Worm (Caenorhabditis elegans) whole organism, mixed stage, embryonic: ENCODE results near the gene T21B6.3.

Experiments
- M03D4.4 ChIP-seq: sonication (generic microtip); optimal IDR thresholded peaks from 2 replicates; lab custom pipeline; 2017; ENCODE audit warnings: mild to moderate bottlenecking, missing genetic modification characterization, missing compliant biosample characterization
- bed-3 ChIP-seq: fragments of 200-800 bp; sonication (Bioruptor generic); optimal IDR thresholded peaks from 3 replicates; lab custom pipeline; 2018; ENCODE audit warnings: mild to moderate bottlenecking, missing genetic modification characterization, moderate library complexity, missing compliant biosample characterization
- blmp-1 ChIP-seq: fragments of 150-350 bp; optimal IDR thresholded peaks from 2 replicates; lab custom pipeline; 2014; ENCODE audit warnings: missing biosample characterization, missing genetic modification characterization
- ceh-39 ChIP-seq: fragments of 150-350 bp; optimal IDR thresholded peaks from 2 replicates; lab custom pipeline; 2014; ENCODE audit warnings: missing biosample characterization, missing genetic modification characterization
- ceh-43 ChIP-seq: fragments of 200-800 bp; sonication (Bioruptor generic); optimal IDR thresholded peaks from 2 replicates; lab custom pipeline; 2018; ENCODE audit warnings: mild to moderate bottlenecking, missing genetic modification characterization, moderate library complexity, missing compliant biosample characterization
- ceh-83 ChIP-seq: fragments of 200-800 bp; sonication (Bioruptor generic); optimal IDR thresholded peaks from 2 replicates; lab custom pipeline; 2018; ENCODE audit warnings: mild to moderate bottlenecking, missing genetic modification characterization, missing compliant biosample characterization
- ces-1 ChIP-seq: fragments of 150-350 bp; optimal IDR thresholded peaks from 2 replicates; lab custom pipeline; 2014; ENCODE audit warnings: missing biosample characterization, missing genetic modification reagents, missing genetic modification characterization
- cnd-1 ChIP-seq: fragments of 200-800 bp; sonication (Bioruptor generic); optimal IDR thresholded peaks from 2 replicates; lab custom pipeline; 2018; ENCODE audit warnings: mild to moderate bottlenecking, missing genetic modification characterization, missing compliant biosample characterization
- drap-1 ChIP-seq: fragments of 200-800 bp; sonication (Bioruptor generic); optimal IDR thresholded peaks from 3 replicates; lab custom pipeline; 2018; ENCODE audit warnings: mild to moderate bottlenecking, missing genetic modification characterization, missing compliant biosample characterization
- elt-1 ChIP-seq: sonication (generic microtip); optimal IDR thresholded peaks from 2 replicates; lab custom pipeline; 2017; ENCODE audit warnings: missing genetic modification characterization, mild to moderate bottlenecking, missing compliant biosample characterization, antibody characterized with exemption, moderate library complexity, borderline replicate concordance; ENCODE audit not compliant: insufficient read depth
- flh-1 ChIP-seq: fragments of 200-800 bp; sonication (Bioruptor generic); optimal IDR thresholded peaks from 2 replicates; lab custom pipeline; 2018; ENCODE audit warnings: mild to moderate bottlenecking, missing genetic modification characterization, moderate library complexity, missing compliant biosample characterization
- ham-2 ChIP-seq: fragments of 200-800 bp; sonication (Bioruptor generic); optimal IDR thresholded peaks from 2 replicates; lab custom pipeline; 2018; ENCODE audit warnings: mild to moderate bottlenecking, missing genetic modification characterization, missing compliant biosample characterization
- hlh-1 ChIP-seq: fragments of 150-350 bp; optimal IDR thresholded peaks from 2 replicates; lab custom pipeline; 2014; ENCODE audit warnings: missing biosample characterization, missing genetic modification reagents, missing genetic modification characterization
- lin-13 ChIP-seq: fragments of 150-350 bp; optimal IDR thresholded peaks from 2 replicates; lab custom pipeline; 2014; ENCODE audit warnings: missing biosample characterization, missing genetic modification characterization
- lin-32 ChIP-seq: fragments of 200-800 bp; sonication (Bioruptor generic); optimal IDR thresholded peaks from 2 replicates; lab custom pipeline; 2018; ENCODE audit warnings: mild to moderate bottlenecking, missing genetic modification characterization, missing compliant biosample characterization
- lsy-2 ChIP-seq: fragments of 150-350 bp; optimal IDR thresholded peaks from 2 replicates; lab custom pipeline; 2014; ENCODE audit warnings: missing biosample characterization, missing genetic modification characterization
- mab-5 ChIP-seq: fragments of 150-350 bp; optimal IDR thresholded peaks from 2 replicates; lab custom pipeline; 2014; ENCODE audit warnings: missing biosample characterization, missing genetic modification characterization
- mep-1 ChIP-seq: fragments of 150-350 bp; optimal IDR thresholded peaks from 2 replicates; lab custom pipeline; 2017; ENCODE audit warnings: missing biosample characterization, missing genetic modification reagents, missing genetic modification characterization, inconsistent platforms
- mls-2 ChIP-seq: sonication (generic microtip); optimal IDR thresholded peaks from 2 replicates; lab custom pipeline; 2016; ENCODE audit warnings: mild to moderate bottlenecking, missing genetic modification characterization, moderate library complexity, missing compliant biosample characterization
- nhr-12 ChIP-seq: fragments of 150-350 bp; optimal IDR thresholded peaks from 2 replicates; lab custom pipeline; 2014; ENCODE audit warnings: missing biosample characterization, missing genetic modification characterization
- nhr-2 ChIP-seq: fragments of 150-350 bp; optimal IDR thresholded peaks from 2 replicates; lab custom pipeline; 2014; ENCODE audit warnings: missing biosample characterization, missing genetic modification characterization
- nhr-237 ChIP-seq: fragments of 150-350 bp; optimal IDR thresholded peaks from 2 replicates; lab custom pipeline; 2014; ENCODE audit warnings: missing biosample characterization, missing genetic modification characterization
- nhr-28 ChIP-seq: fragments of 150-350 bp; optimal IDR thresholded peaks from 2 replicates; lab custom pipeline; 2014; ENCODE audit warnings: missing biosample characterization, missing genetic modification characterization
- nhr-76 ChIP-seq: sonication (generic microtip); optimal IDR thresholded peaks from 2 replicates; lab custom pipeline; 2017; ENCODE audit warnings: missing biosample characterization, missing genetic modification characterization
- sem-2 ChIP-seq: fragments of 200-800 bp; sonication (Bioruptor generic); optimal IDR thresholded peaks from 2 replicates; lab custom pipeline; 2018; ENCODE audit warnings: mild to moderate bottlenecking, missing genetic modification characterization, missing compliant biosample characterization
- snpc-4 ChIP-seq: fragments of 150-350 bp; optimal IDR thresholded peaks from 2 replicates; lab custom pipeline; 2014; ENCODE audit warnings: missing biosample characterization, missing genetic modification characterization
- sptf-1 ChIP-seq: sonication (generic microtip); optimal IDR thresholded peaks from 2 replicates; lab custom pipeline; 2017; ENCODE audit warnings: mild to moderate bottlenecking, missing genetic modification characterization, moderate library complexity, missing compliant biosample characterization
- unc-120 ChIP-seq: sonication (generic microtip); optimal IDR thresholded peaks from 2 replicates; lab custom pipeline; 2017; ENCODE audit warnings: missing genetic modification characterization, missing compliant biosample characterization; ENCODE audit not compliant: poor library complexity, severe bottlenecking
- unc-39 ChIP-seq: fragments of 150-350 bp; optimal IDR thresholded peaks from 2 replicates; lab custom pipeline; 2014; ENCODE audit warnings: missing biosample characterization, missing genetic modification characterization
- zip-8 ChIP-seq: fragments of 150-350 bp; optimal IDR thresholded peaks from 2 replicates; lab custom pipeline; 2014; ENCODE audit warnings: missing biosample characterization, missing genetic modification characterization
- ztf-11 ChIP-seq: fragments of 150-350 bp; optimal IDR thresholded peaks from 2 replicates; lab custom pipeline; 2014; ENCODE audit warnings: missing biosample characterization, missing genetic modification characterization

T21B6.3 gene

DNA sequence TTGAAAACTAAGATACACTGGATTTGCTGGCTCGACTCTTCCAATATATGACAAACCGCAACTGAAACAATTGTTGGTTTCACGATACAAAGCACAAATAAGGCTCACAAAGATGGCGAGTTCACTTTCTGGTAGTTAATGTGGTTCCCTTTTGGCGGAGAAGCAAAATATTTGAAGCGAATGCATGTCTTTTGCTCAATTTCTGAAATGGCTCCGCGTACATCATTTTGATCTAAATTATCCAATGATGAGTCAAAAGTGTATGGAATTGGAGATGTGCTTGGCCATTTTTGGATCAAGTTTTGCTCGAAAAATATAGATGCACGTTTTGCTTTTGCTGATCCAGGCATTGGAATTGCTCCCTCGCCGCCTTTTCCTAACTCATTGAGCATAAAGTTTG lies 13.0 kb upstream of the T21B6.3 start:
- TF ChIP-seq ceh-39: no peak
- TF ChIP-seq lin-32 (GFP tag; lab: Kevin White, UChicago): no peak
- TF ChIP-seq nhr-12: no peak
- TF ChIP-seq ces-1: no peak
- no peak for TF ChIP-seq unc-120
- no peak for TF ChIP-seq ceh-83 (GFP tag; lab: Kevin White, UChicago)
- TF ChIP-seq unc-39 (tag; lab: Kevin White, UChicago): no peak
- TF ChIP-seq elt-1: no peak
- TF ChIP-seq nhr-2 (tag; lab: Kevin White, UChicago): no peak
- no peak for TF ChIP-seq sptf-1 (tag; lab: Kevin White, UChicago)
- TF ChIP-seq ham-2 (GFP tag; lab: Kevin White, UChicago): no peak
- TF ChIP-seq mep-1: no peak
- TF ChIP-seq, all 35 proteins: peak for 0

DNA sequence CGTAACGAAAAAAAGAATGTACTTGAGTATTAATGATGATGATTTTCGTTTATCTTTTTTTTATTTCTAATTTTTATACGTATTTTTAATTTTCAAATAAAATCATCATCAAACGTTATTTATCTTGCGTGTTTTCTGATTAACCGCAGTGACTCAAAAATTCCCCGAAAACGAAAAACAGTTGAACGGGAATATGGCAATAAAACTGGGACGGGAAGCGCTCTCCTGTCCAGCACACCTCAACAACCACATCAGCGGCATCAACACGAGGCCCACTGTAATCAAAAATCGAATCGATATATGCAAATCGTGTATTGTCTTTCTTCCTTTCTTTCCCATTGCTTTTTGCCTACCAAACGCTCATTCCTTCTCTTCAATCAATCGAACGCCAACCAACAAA lies 10.4 kb upstream of the T21B6.3 start, which contains the start of gene K09C8.2:
Gene K09C8.2, plus strand, starts transcription at position 301 of the 400 bp plus-strand sequence.
- TF ChIP-seq lsy-2 (tag; lab: Kevin White, UChicago) (no peak), unc-120 (no peak)
- TF ChIP-seq, all 35 proteins: peak for 0

DNA sequence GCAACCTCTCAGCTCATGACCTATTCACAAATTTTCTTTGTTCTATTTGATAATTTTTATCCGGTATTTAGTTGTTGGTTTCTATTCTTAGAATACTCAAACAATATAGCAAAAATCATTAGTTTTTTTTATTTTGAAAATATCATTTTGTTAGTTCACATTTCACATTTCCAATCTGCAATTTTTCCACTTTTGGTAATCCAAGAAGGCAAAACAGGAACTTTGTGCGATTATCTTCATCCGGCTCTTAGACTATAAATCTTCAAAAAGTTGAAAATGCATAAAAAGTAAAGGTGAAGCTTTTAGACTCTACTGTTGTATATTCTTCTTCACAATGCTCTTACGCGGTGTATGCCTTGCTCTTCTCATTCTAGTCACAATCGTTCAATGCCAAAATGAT lies 9.7 kb upstream of the T21B6.3 start, which contains the start of gene nlp-19:
Gene nlp-19, plus strand, starts transcription at position 301 of the 400 bp plus-strand sequence.
- TF ChIP-seq drap-1 (GFP tag; lab: Kevin White, UChicago) (no peak), elt-1 (no peak), lin-32 (GFP tag; lab: Kevin White, UChicago) (no peak), cnd-1 (tag; lab: Kevin White, UChicago) (no peak), M03D4.4 (tag; lab: Kevin White, UChicago) (no peak), bed-3 (GFP tag; lab: Kevin White, UChicago) (no peak), ham-2 (GFP tag; lab: Kevin White, UChicago) (no peak), lin-13 (tag; lab: Kevin White, UChicago) (no peak), blmp-1 (tag; lab: Kevin White, UChicago) (no peak), zip-8 (tag; lab: Kevin White, UChicago) (no peak), nhr-12 (no peak), nhr-2 (tag; lab: Kevin White, UChicago) (no peak), ztf-11 (tag; lab: Kevin White, UChicago) (no peak), mls-2 (tag; lab: Kevin White, UChicago) (no peak), nhr-28 (tag; lab: Kevin White, UChicago) (no peak), hlh-1 (tag; lab: Kevin White, UChicago) (no peak), snpc-4 (no peak), ceh-39 (no peak), ceh-43 (GFP tag; lab: Kevin White, UChicago) (no peak), mep-1 (no peak)

DNA sequence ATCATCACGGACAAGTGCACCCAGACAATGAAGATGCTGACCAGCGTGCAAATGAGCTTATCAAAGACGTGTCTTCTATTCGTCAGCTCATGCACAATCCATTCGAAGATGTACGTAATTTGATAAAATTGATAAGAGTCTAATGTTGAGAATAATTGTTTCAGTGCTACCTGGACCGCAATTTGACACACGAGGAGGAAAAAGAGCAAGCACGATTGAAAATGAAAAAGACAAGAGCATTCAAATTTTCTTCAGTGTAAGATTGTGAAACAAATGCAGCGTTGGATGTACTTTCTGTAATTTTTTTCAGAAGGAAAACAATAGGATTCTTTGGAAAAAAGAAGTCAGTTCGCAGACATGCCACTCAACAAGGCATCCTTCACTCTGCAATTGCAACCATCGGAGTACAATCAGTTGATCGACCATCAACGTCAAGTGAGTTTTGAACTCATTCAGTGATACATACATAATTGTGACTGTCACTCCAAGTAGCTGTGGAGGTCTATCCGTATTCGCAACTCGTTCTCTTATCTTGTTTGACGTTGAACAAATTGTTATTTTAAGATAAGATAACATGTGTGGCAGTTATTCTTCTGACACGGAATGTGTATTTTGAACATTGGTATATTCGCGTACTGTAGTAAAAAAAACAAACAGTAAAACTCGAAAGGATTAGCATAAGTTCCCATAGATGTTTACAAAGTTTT lies 8.4 kb upstream of the T21B6.3 start:
- TF ChIP-seq flh-1 (GFP tag; lab: Kevin White, UChicago) (no peak), mab-5 (no peak), unc-39 (tag; lab: Kevin White, UChicago) (no peak)
- TF ChIP-seq, all 35 proteins: peak for 0

DNA sequence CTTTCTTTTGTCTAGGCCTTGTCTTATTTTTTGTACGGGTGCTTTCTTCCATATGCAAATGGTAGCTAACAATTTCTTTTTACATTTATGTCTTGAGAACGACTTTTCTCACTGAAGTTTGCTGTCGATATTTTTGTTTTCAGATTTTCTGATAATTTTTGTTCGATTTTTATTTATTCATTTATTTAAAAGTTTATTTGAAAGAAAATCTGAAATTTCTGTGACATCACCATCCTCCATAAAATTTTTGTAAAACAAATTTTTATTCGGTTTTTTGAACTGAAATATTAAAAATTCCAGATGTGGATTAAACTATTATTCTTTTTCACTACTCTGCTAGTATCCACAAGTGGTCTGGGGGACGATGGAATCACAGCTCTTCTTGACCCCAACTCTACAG lies 5.1 kb upstream of the T21B6.3 start, which contains the start of gene pbo-4:
Gene pbo-4, plus strand, starts transcription at position 301 of the 400 bp plus-strand sequence.
- TF ChIP-seq blmp-1 (tag; lab: Kevin White, UChicago) (no peak), sem-2 (GFP tag; lab: Kevin White, UChicago) (no peak), M03D4.4 (tag; lab: Kevin White, UChicago) (no peak), unc-120 (no peak), mls-2 (tag; lab: Kevin White, UChicago) (no peak), lsy-2 (tag; lab: Kevin White, UChicago) (no peak), zip-8 (tag; lab: Kevin White, UChicago) (no peak), lin-13 (tag; lab: Kevin White, UChicago) (no peak), elt-1 (no peak), ceh-83 (GFP tag; lab: Kevin White, UChicago) (no peak), nhr-237 (tag; lab: Kevin White, UChicago) (no peak), flh-1 (GFP tag; lab: Kevin White, UChicago) (no peak), hlh-1 (tag; lab: Kevin White, UChicago) (no peak), ztf-11 (tag; lab: Kevin White, UChicago) (no peak), snpc-4 (no peak), nhr-76 (tag; lab: Kevin White, UChicago) (no peak), ceh-43 (GFP tag; lab: Kevin White, UChicago) (no peak)
